Worm (Caenorhabditis elegans) whole organism, late embryonic: ENCODE data around the gene C53B4.3.

Experiments used
- C08G9.2 ChIP-seq: sonication (generic microtip); optimal IDR thresholded peaks from 2 replicates; lab custom pipeline; 2016; ENCODE audit warnings: mild to moderate bottlenecking, missing genetic modification characterization, moderate library complexity, missing compliant biosample characterization
- F13H6.1 ChIP-seq: sonication (generic microtip); optimal IDR thresholded peaks from 2 replicates; lab custom pipeline; 2016; ENCODE audit warnings: missing genetic modification characterization, missing compliant biosample characterization
- K02D7.2 ChIP-seq: sonication (generic microtip); optimal IDR thresholded peaks from 2 replicates; lab custom pipeline; 2017; ENCODE audit warnings: mild to moderate bottlenecking, missing genetic modification characterization, missing compliant biosample characterization
- K09A11.1 ChIP-seq: sonication (generic microtip); optimal IDR thresholded peaks from 2 replicates; lab custom pipeline; 2017; ENCODE audit warnings: antibody characterized with exemption, mild to moderate bottlenecking, missing genetic modification characterization, missing compliant biosample characterization; ENCODE audit not compliant: insufficient read depth
- T23F11.4 ChIP-seq: fragments of 200-800 bp; sonication (Bioruptor generic); optimal IDR thresholded peaks from 2 replicates; lab custom pipeline; 2018; ENCODE audit warnings: mild to moderate bottlenecking, missing genetic modification characterization, missing compliant biosample characterization
- ahr-1 ChIP-seq: sonication (generic microtip); optimal IDR thresholded peaks from 2 replicates; lab custom pipeline; 2016; ENCODE audit warnings: missing genetic modification characterization, missing compliant biosample characterization
- ceh-14 ChIP-seq: sonication (generic microtip); optimal IDR thresholded peaks from 2 replicates; lab custom pipeline; 2016; ENCODE audit warnings: missing genotype, missing genetic modification characterization, missing compliant biosample characterization
- ceh-2 ChIP-seq: sonication (generic microtip); optimal IDR thresholded peaks from 2 replicates; lab custom pipeline; 2016; ENCODE audit warnings: missing genotype, missing genetic modification characterization, missing compliant biosample characterization
- ceh-24 ChIP-seq: sonication (generic microtip); optimal IDR thresholded peaks from 2 replicates; lab custom pipeline; 2016; ENCODE audit warnings: mild to moderate bottlenecking, missing genetic modification characterization, missing compliant biosample characterization
- ceh-30 ChIP-seq: fragments of 150-350 bp; optimal IDR thresholded peaks from 2 replicates; lab custom pipeline; 2014; ENCODE audit warnings: missing biosample characterization, missing genetic modification characterization
- ceh-31 ChIP-seq: sonication (generic microtip); optimal IDR thresholded peaks from 2 replicates; lab custom pipeline; 2016; ENCODE audit warnings: missing genetic modification characterization, missing compliant biosample characterization
- ceh-48 ChIP-seq: sonication (generic microtip); optimal IDR thresholded peaks from 2 replicates; lab custom pipeline; 2016; ENCODE audit warnings: missing genetic modification characterization, inconsistent platforms, missing compliant biosample characterization
- ceh-6 ChIP-seq: fragments of 200-800 bp; sonication (Bioruptor generic); optimal IDR thresholded peaks from 2 replicates; lab custom pipeline; 2018; ENCODE audit warnings: mild to moderate bottlenecking, missing genetic modification characterization, missing compliant biosample characterization
- ceh-9 ChIP-seq: sonication (generic microtip); optimal IDR thresholded peaks from 2 replicates; lab custom pipeline; 2016; ENCODE audit warnings: mild to moderate bottlenecking, missing genetic modification characterization, inconsistent platforms, missing compliant biosample characterization
- che-1 ChIP-seq: sonication (generic microtip); optimal IDR thresholded peaks from 2 replicates; lab custom pipeline; 2016; ENCODE audit warnings: mild to moderate bottlenecking, missing genetic modification characterization, missing compliant biosample characterization
- dmd-4 ChIP-seq: sonication (generic microtip); optimal IDR thresholded peaks from 2 replicates; lab custom pipeline; 2016; ENCODE audit warnings: borderline replicate concordance, missing genetic modification characterization, missing compliant biosample characterization
- dve-1 ChIP-seq: sonication (generic microtip); optimal IDR thresholded peaks from 2 replicates; lab custom pipeline; 2017; ENCODE audit warnings: antibody characterized with exemption, mild to moderate bottlenecking, missing genetic modification characterization, missing compliant biosample characterization
- elt-2 ChIP-seq: sonication (generic microtip); optimal IDR thresholded peaks from 2 replicates; lab custom pipeline; 2016; ENCODE audit warnings: missing genetic modification reagents, missing genetic modification characterization, missing compliant biosample characterization
- elt-4 ChIP-seq: sonication (generic microtip); optimal IDR thresholded peaks from 2 replicates; lab custom pipeline; 2016; ENCODE audit warnings: missing genetic modification characterization, missing compliant biosample characterization
- ets-4 ChIP-seq: sonication (generic microtip); optimal IDR thresholded peaks from 2 replicates; lab custom pipeline; 2016; ENCODE audit warnings: missing genetic modification characterization, missing compliant biosample characterization
- eyg-1 ChIP-seq: sonication (generic microtip); optimal IDR thresholded peaks from 2 replicates; lab custom pipeline; 2016; ENCODE audit warnings: missing genotype, missing genetic modification characterization, missing compliant biosample characterization
- fax-1 ChIP-seq: sonication (generic microtip); optimal IDR thresholded peaks from 2 replicates; lab custom pipeline; 2016; ENCODE audit warnings: missing genotype, missing genetic modification characterization, missing compliant biosample characterization
- fkh-6 ChIP-seq: sonication (generic microtip); optimal IDR thresholded peaks from 2 replicates; lab custom pipeline; 2016; ENCODE audit warnings: missing genetic modification characterization, missing compliant biosample characterization
- gmeb-2 ChIP-seq: sonication (generic microtip); optimal IDR thresholded peaks from 2 replicates; lab custom pipeline; 2016; ENCODE audit warnings: missing genetic modification characterization, inconsistent platforms, missing compliant biosample characterization
- hlh-13 ChIP-seq: fragments of 200-800 bp; sonication (Bioruptor generic); optimal IDR thresholded peaks from 2 replicates; lab custom pipeline; 2018; ENCODE audit warnings: mild to moderate bottlenecking, missing genetic modification characterization, missing compliant biosample characterization
- hlh-15 ChIP-seq: sonication (generic microtip); optimal IDR thresholded peaks from 2 replicates; lab custom pipeline; 2016; ENCODE audit warnings: missing genetic modification characterization, missing compliant biosample characterization
- hlh-8 ChIP-seq: sonication (generic microtip); optimal IDR thresholded peaks from 2 replicates; lab custom pipeline; 2016; ENCODE audit warnings: missing genotype, missing genetic modification characterization, missing compliant biosample characterization
- lim-6 ChIP-seq: sonication (generic microtip); optimal IDR thresholded peaks from 2 replicates; lab custom pipeline; 2016; ENCODE audit warnings: missing genetic modification characterization, missing compliant biosample characterization
- lin-11 ChIP-seq: fragments of 200-800 bp; sonication (Bioruptor generic); optimal IDR thresholded peaks from 2 replicates; lab custom pipeline; 2018; ENCODE audit warnings: mild to moderate bottlenecking, missing genetic modification characterization, missing compliant biosample characterization
- madf-2 ChIP-seq: sonication (generic microtip); optimal IDR thresholded peaks from 2 replicates; lab custom pipeline; 2017; ENCODE audit warnings: missing genetic modification characterization, missing compliant biosample characterization
- mec-3 ChIP-seq: sonication (generic microtip); optimal IDR thresholded peaks from 2 replicates; lab custom pipeline; 2016; ENCODE audit warnings: borderline replicate concordance, missing genetic modification characterization, missing compliant biosample characterization
- nfya-1 ChIP-seq: sonication (generic microtip); optimal IDR thresholded peaks from 2 replicates; lab custom pipeline; 2017; ENCODE audit warnings: missing genetic modification characterization, mild to moderate bottlenecking, missing compliant biosample characterization, antibody characterized with exemption, moderate library complexity
- nhr-11 ChIP-seq: fragments of 150-350 bp; optimal IDR thresholded peaks from 2 replicates; lab custom pipeline; 2014; ENCODE audit warnings: missing biosample characterization, missing genetic modification characterization
- nhr-232 ChIP-seq: sonication (generic microtip); optimal IDR thresholded peaks from 2 replicates; lab custom pipeline; 2016; ENCODE audit warnings: missing genetic modification characterization, missing compliant biosample characterization
- npax-4 ChIP-seq: sonication (generic microtip); optimal IDR thresholded peaks from 2 replicates; lab custom pipeline; 2016; ENCODE audit warnings: missing genetic modification characterization, missing compliant biosample characterization
- odd-2 ChIP-seq: sonication (generic microtip); optimal IDR thresholded peaks from 2 replicates; lab custom pipeline; 2017; ENCODE audit warnings: antibody characterized with exemption, mild to moderate bottlenecking, missing genetic modification characterization, missing compliant biosample characterization
- pag-3 ChIP-seq: sonication (generic microtip); optimal IDR thresholded peaks from 2 replicates; lab custom pipeline; 2016; ENCODE audit warnings: missing compliant biosample characterization, missing genetic modification characterization, borderline replicate concordance
- pha-2 ChIP-seq: sonication (generic microtip); optimal IDR thresholded peaks from 2 replicates; lab custom pipeline; 2017; ENCODE audit warnings: mild to moderate bottlenecking, missing genetic modification characterization, missing compliant biosample characterization
- pqm-1 ChIP-seq: sonication (generic microtip); optimal IDR thresholded peaks from 2 replicates; lab custom pipeline; 2016; ENCODE audit warnings: missing genetic modification characterization, missing compliant biosample characterization
- ref-2 ChIP-seq: sonication (generic microtip); optimal IDR thresholded peaks from 2 replicates; lab custom pipeline; 2016; ENCODE audit warnings: missing genetic modification characterization, missing compliant biosample characterization
- rnt-1 ChIP-seq: sonication (generic microtip); optimal IDR thresholded peaks from 2 replicates; lab custom pipeline; 2016; ENCODE audit warnings: missing genetic modification characterization, missing compliant biosample characterization
- sdc-2 ChIP-seq: sonication (generic microtip); optimal IDR thresholded peaks from 2 replicates; lab custom pipeline; 2016; ENCODE audit warnings: missing genotype, missing genetic modification characterization, missing compliant biosample characterization
- sox-2 ChIP-seq: fragments of 200-800 bp; sonication (Bioruptor generic); IDR thresholded peaks from 2 replicates; pipeline ENCODE4 v1.3.6; 2022; ENCODE audit warnings: missing genetic modification reagents, missing genetic modification characterization, missing compliant biosample characterization
- sox-4 ChIP-seq: sonication (generic microtip); optimal IDR thresholded peaks from 2 replicates; lab custom pipeline; 2017; ENCODE audit warnings: mild to moderate bottlenecking, missing genetic modification characterization, inconsistent platforms, missing compliant biosample characterization
- syd-9 ChIP-seq: sonication (generic microtip); optimal IDR thresholded peaks from 2 replicates; lab custom pipeline; 2016; ENCODE audit warnings: mild to moderate bottlenecking, missing genetic modification characterization, moderate library complexity, missing compliant biosample characterization
- tbx-2 ChIP-seq: sonication (generic microtip); optimal IDR thresholded peaks from 2 replicates; lab custom pipeline; 2016; ENCODE audit warnings: missing genetic modification characterization, missing compliant biosample characterization
- ttx-3 ChIP-seq: sonication (generic microtip); optimal IDR thresholded peaks from 2 replicates; lab custom pipeline; 2016; ENCODE audit warnings: missing genetic modification reagents, missing genetic modification characterization, missing compliant biosample characterization
- unc-3 ChIP-seq, 2 experiments: fragments of 200-800 bp in 1 of 2; sonication (Bioruptor generic) in 1 of 2; sonication (generic microtip) in 1 of 2; conservative IDR thresholded peaks in 1 of 2; optimal IDR thresholded peaks in 1 of 2; 2 replicates each; pipeline versions ENCODE4 v1.3.6 to Lab custom; 2016 to 2022; ENCODE audit warnings: missing compliant biosample characterization in 2 of 2, missing genetic modification characterization in 2 of 2, missing genetic modification reagents in 1 of 2
- unc-42 ChIP-seq: sonication (generic microtip); optimal IDR thresholded peaks from 2 replicates; lab custom pipeline; 2016; ENCODE audit warnings: missing genotype, missing genetic modification characterization, missing compliant biosample characterization
- unc-55 ChIP-seq: sonication (generic microtip); optimal IDR thresholded peaks from 2 replicates; lab custom pipeline; 2017; ENCODE audit warnings: missing biosample characterization, missing genetic modification reagents, missing genetic modification characterization
- zip-5 ChIP-seq: sonication (generic microtip); optimal IDR thresholded peaks from 2 replicates; lab custom pipeline; 2016; ENCODE audit warnings: missing genetic modification characterization, missing compliant biosample characterization
- ztf-16 ChIP-seq: sonication (generic microtip); optimal IDR thresholded peaks from 2 replicates; lab custom pipeline; 2017; ENCODE audit warnings: missing genetic modification characterization, missing compliant biosample characterization

Gene C53B4.3

DNA sequence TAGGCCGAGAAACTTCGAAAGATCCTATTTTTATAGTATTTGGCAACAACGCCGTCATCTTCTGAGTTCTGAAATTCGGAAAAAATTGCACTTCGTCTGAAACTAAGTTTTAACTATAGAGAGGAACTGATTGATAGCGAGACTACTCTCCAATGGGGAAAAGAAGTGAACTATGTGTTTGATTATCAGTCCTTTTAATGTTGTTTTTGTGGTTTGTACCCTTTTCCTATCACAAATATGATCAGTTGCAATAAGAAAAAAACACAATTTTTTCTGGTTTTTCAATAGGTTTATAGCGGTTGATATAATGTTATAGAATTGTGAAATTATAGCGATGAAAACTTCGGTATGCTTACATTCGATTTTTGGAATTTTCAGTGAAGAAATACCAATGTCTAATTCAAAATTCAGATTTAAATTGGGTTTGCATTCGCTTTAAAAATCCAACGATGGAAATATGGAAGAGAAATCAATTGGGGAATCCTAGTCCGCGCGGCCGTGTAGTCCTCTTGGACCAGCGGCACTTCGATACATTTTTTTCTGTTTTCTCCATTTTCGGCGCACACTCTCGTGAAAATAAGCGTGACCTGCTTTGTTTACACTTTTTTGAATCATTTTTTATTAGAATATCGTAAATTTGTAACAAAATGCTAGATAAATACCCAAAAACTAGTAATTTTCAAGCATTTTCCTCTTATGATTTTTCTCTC lies at the start of gene C53B4.3:
Gene C53B4.3 (minus strand): TSS at position 464 of the 710 bp plus-strand sequence.
- TF ChIP-seq hlh-8 (tag; lab: Kevin White, UChicago) (peak; percentile 83), fkh-6 (peak; percentile 70), che-1 (no peak), rnt-1 (tag; lab: Kevin White, UChicago) (peak; percentile 83), eyg-1 (tag; lab: Kevin White, UChicago) (no peak), dve-1 (tag; lab: Kevin White, UChicago) (no peak), lim-6 (tag; lab: Kevin White, UChicago) (peak; percentile 75), sox-2 (no peak), unc-55 (GFP tag; lab: Kevin White, UChicago) (no peak), K02D7.2 (tag; lab: Kevin White, UChicago) (no peak), pag-3 (tag; lab: Kevin White, UChicago) (no peak), unc-3 (GFP tag; conservative IDR thresholded peaks at IDR 0.05; lab: Robert Waterston, UW) (no peak), unc-3 (tag; optimal IDR thresholded peaks at IDR 0.05; lab: Kevin White, UChicago) (no peak), pha-2 (tag; lab: Kevin White, UChicago) (no peak), ref-2 (tag; lab: Kevin White, UChicago) (peak; percentile 81), elt-4 (no peak), lin-11 (tag; lab: Kevin White, UChicago) (no peak), sdc-2 (tag; lab: Kevin White, UChicago) (peak; percentile 57), odd-2 (no peak), C08G9.2 (tag; lab: Kevin White, UChicago) (peak; percentile 97), dmd-4 (no peak), gmeb-2 (tag; lab: Kevin White, UChicago) (no peak), ceh-9 (tag; lab: Kevin White, UChicago) (no peak), ceh-48 (no peak), unc-42 (tag; lab: Kevin White, UChicago) (peak; percentile 14), ahr-1 (tag; lab: Kevin White, UChicago) (peak; percentile 9), ceh-14 (tag; lab: Kevin White, UChicago) (peak; percentile 53), sox-4 (tag; lab: Kevin White, UChicago) (no peak), npax-4 (tag; lab: Kevin White, UChicago) (no peak), nfya-1 (tag; lab: Kevin White, UChicago) (no peak), zip-5 (tag; lab: Kevin White, UChicago) (peak; percentile 89), ceh-24 (no peak), T23F11.4 (GFP tag; lab: Kevin White, UChicago) (no peak), ceh-31 (tag; lab: Kevin White, UChicago) (peak; percentile 93), hlh-13 (no peak), nhr-232 (no peak), fax-1 (tag; lab: Kevin White, UChicago) (peak; percentile 41), tbx-2 (tag; lab: Kevin White, UChicago) (peak; percentile 87), F13H6.1 (peak; percentile 69), ceh-2 (peak; percentile 94), ceh-30 (tag; lab: Kevin White, UChicago) (no peak), ets-4 (peak; percentile 89), ttx-3 (peak; percentile 15), ceh-6 (GFP tag; lab: Kevin White, UChicago) (no peak), ztf-16 (tag; lab: Kevin White, UChicago) (peak; percentile 43), madf-2 (tag; lab: Kevin White, UChicago) (no peak), syd-9 (tag; lab: Kevin White, UChicago) (no peak), elt-2 (no peak), pqm-1 (no peak), nhr-11 (tag; lab: Kevin White, UChicago) (no peak), mec-3 (tag; lab: Kevin White, UChicago) (no peak), K09A11.1 (tag; lab: Kevin White, UChicago) (no peak), hlh-15 (no peak)
